Worm (Caenorhabditis elegans) whole organism, L4 larva: ENCODE data around the gene stdh-4.

ENCODE experiments used
- F26F4.8 ChIP-seq: fragments of 200-800 bp; sonication (Bioruptor generic); conservative IDR thresholded peaks from 2 replicates; pipeline ENCODE4 v1.3.6; 2022; ENCODE audit warnings: missing genetic modification characterization, missing compliant biosample characterization
- F44E2.7 ChIP-seq: fragments of 200-800 bp; sonication (Bioruptor generic); IDR thresholded peaks from 2 replicates; pipeline ENCODE4 v2.1.2; 2022; ENCODE audit warnings: missing genetic modification characterization, missing compliant biosample characterization
- F49E8.2 ChIP-seq: sonication (generic microtip); optimal IDR thresholded peaks from 2 replicates; lab custom pipeline; 2016; ENCODE audit warnings: missing compliant biosample characterization, mild to moderate bottlenecking, missing genetic modification characterization, borderline replicate concordance
- R02D3.7 ChIP-seq: fragments of 150-350 bp; sonication (generic microtip); optimal IDR thresholded peaks from 3 replicates; lab custom pipeline; 2014; ENCODE audit warnings: missing biosample characterization, missing genetic modification characterization
- T26A8.4 ChIP-seq: fragments of 200-800 bp; sonication (Bioruptor generic); IDR thresholded peaks from 2 replicates; pipeline ENCODE4 v1.3.6; 2022; ENCODE audit warnings: missing genetic modification characterization, missing compliant biosample characterization
- Y75B8A.6 ChIP-seq: fragments of 200-800 bp; sonication (Bioruptor generic); IDR thresholded peaks from 2 replicates; pipeline ENCODE4 v1.3.6; 2022; ENCODE audit warnings: missing genetic modification reagents, missing genetic modification characterization, missing compliant biosample characterization
- ZK546.5 ChIP-seq, 2 experiments: sonication (generic microtip); optimal IDR thresholded peaks; 2 replicates each; lab custom pipeline; 2017; ENCODE audit warnings: missing biosample characterization in 2 of 2, missing genetic modification characterization in 2 of 2
- aha-1 ChIP-seq: fragments of 150-350 bp; peaks from one replicate; lab custom pipeline; 2014; ENCODE audit warnings: missing biosample characterization, missing genetic modification characterization
- aly-2 ChIP-seq: sonication (generic microtip); optimal IDR thresholded peaks from 2 replicates; lab custom pipeline; 2018; ENCODE audit warnings: missing biosample characterization, missing genetic modification characterization
- arid-1 ChIP-seq: fragments of 200-800 bp; sonication (Bioruptor generic); conservative IDR thresholded peaks from 2 replicates; pipeline ENCODE4 v1.3.6; 2022; ENCODE audit warnings: missing genetic modification reagents, missing genetic modification characterization, missing compliant biosample characterization
- ceh-20 ChIP-seq: fragments of 200-800 bp; sonication (Bioruptor generic); IDR thresholded peaks from 2 replicates; pipeline ENCODE4 v1.3.6; 2022; ENCODE audit warnings: missing genetic modification reagents, missing genetic modification characterization, missing compliant biosample characterization
- ceh-28 ChIP-seq: fragments of 150-350 bp; optimal IDR thresholded peaks from 2 replicates; lab custom pipeline; 2014; ENCODE audit warnings: missing biosample characterization, missing genetic modification reagents, missing genetic modification characterization
- ceh-82 ChIP-seq: sonication (generic microtip); optimal IDR thresholded peaks from 2 replicates; lab custom pipeline; 2017; ENCODE audit warnings: missing biosample characterization, missing genetic modification characterization
- ctbp-1 ChIP-seq: fragments of 200-800 bp; sonication (Bioruptor generic); IDR thresholded peaks from 2 replicates; pipeline ENCODE4 v1.3.6; 2022; ENCODE audit warnings: missing genetic modification reagents, missing genetic modification characterization, missing compliant biosample characterization
- daf-12 ChIP-seq: fragments of 150-350 bp; optimal IDR thresholded peaks from 2 replicates; lab custom pipeline; 2014; ENCODE audit warnings: missing biosample characterization, missing genetic modification reagents, missing genetic modification characterization
- daf-8 ChIP-seq: fragments of 200-800 bp; sonication (Bioruptor generic); IDR thresholded peaks from 2 replicates; pipeline ENCODE4 v1.3.6; 2022; ENCODE audit warnings: missing genetic modification characterization, missing compliant biosample characterization
- dmd-6 ChIP-seq: fragments of 200-800 bp; sonication (Bioruptor generic); IDR thresholded peaks from 2 replicates; pipeline ENCODE4 v1.3.6; 2022; ENCODE audit warnings: missing genetic modification reagents, missing genetic modification characterization, missing compliant biosample characterization
- dmd-8 ChIP-seq: fragments of 200-800 bp; sonication (Bioruptor generic); IDR thresholded peaks from 2 replicates; pipeline ENCODE4 v1.3.6; 2022; ENCODE audit warnings: missing genetic modification characterization, missing compliant biosample characterization
- dpl-1 ChIP-seq: fragments of 150-350 bp; optimal IDR thresholded peaks from 2 replicates; lab custom pipeline; 2014; ENCODE audit warnings: missing biosample characterization, missing genetic modification reagents, missing genetic modification characterization
- egl-27 ChIP-seq: sonication (generic microtip); optimal IDR thresholded peaks from 3 replicates; lab custom pipeline; 2017; ENCODE audit warnings: missing biosample characterization, missing genetic modification reagents, missing genetic modification characterization
- gei-8 ChIP-seq: fragments of 200-800 bp; sonication (Bioruptor generic); optimal IDR thresholded peaks from 2 replicates; lab custom pipeline; 2018; ENCODE audit warnings: mild to moderate bottlenecking, missing genetic modification characterization, missing compliant biosample characterization
- hif-1 ChIP-seq, 2 experiments: sonication (generic microtip); optimal IDR thresholded peaks; 2 replicates each; lab custom pipeline; 2016 to 2017; ENCODE audit warnings: missing compliant biosample characterization in 2 of 2, missing genetic modification characterization in 2 of 2, missing genetic modification reagents in 2 of 2, missing genotype in 2 of 2, mild to moderate bottlenecking in 1 of 2
- hlh-30 ChIP-seq: sonication (generic microtip); optimal IDR thresholded peaks from 2 replicates; lab custom pipeline; 2017; ENCODE audit warnings: antibody characterized with exemption, mild to moderate bottlenecking, missing genetic modification characterization, missing compliant biosample characterization; ENCODE audit not compliant: insufficient read depth
- lin-1 ChIP-seq: fragments of 200-800 bp; sonication (Bioruptor generic); IDR thresholded peaks from 2 replicates; pipeline ENCODE4 v1.3.6; 2022; ENCODE audit warnings: missing genetic modification reagents, missing genetic modification characterization, missing compliant biosample characterization
- lin-15B ChIP-seq: fragments of 150-350 bp; sonication (generic microtip); optimal IDR thresholded peaks from 3 replicates; lab custom pipeline; 2014; ENCODE audit warnings: missing biosample characterization, missing genetic modification characterization
- lin-38 ChIP-seq: fragments of 200-800 bp; sonication (Bioruptor generic); IDR thresholded peaks from 2 replicates; pipeline ENCODE4 v1.3.6; 2022; ENCODE audit warnings: missing genetic modification reagents, missing genetic modification characterization, missing compliant biosample characterization
- lsy-2 ChIP-seq, 2 experiments: fragments of 150-350 bp in 1 of 2; sonication (generic microtip) in 1 of 2; optimal IDR thresholded peaks; 2 replicates each; lab custom pipeline; 2014 to 2017; ENCODE audit warnings: missing biosample characterization in 2 of 2, missing genetic modification characterization in 2 of 2
- mxl-2 ChIP-seq: fragments of 200-800 bp; sonication (Bioruptor generic); conservative IDR thresholded peaks from 2 replicates; pipeline ENCODE4 v1.3.6; 2022; ENCODE audit warnings: missing genetic modification reagents, missing genetic modification characterization, missing compliant biosample characterization
- nhr-111 ChIP-seq: fragments of 200-800 bp; sonication (Bioruptor generic); optimal IDR thresholded peaks from 2 replicates; lab custom pipeline; 2018; ENCODE audit warnings: mild to moderate bottlenecking, missing genetic modification characterization, missing compliant biosample characterization
- nhr-41 ChIP-seq: fragments of 200-800 bp; sonication (Bioruptor generic); IDR thresholded peaks from 2 replicates; pipeline ENCODE4 v1.3.6; 2022; ENCODE audit warnings: missing genetic modification reagents, missing genetic modification characterization, missing compliant biosample characterization
- nhr-6 ChIP-seq: fragments of 150-350 bp; optimal IDR thresholded peaks from 2 replicates; lab custom pipeline; 2014; ENCODE audit warnings: missing biosample characterization, missing genetic modification characterization
- nhr-76 ChIP-seq: fragments of 150-350 bp; optimal IDR thresholded peaks from 2 replicates; lab custom pipeline; 2014; ENCODE audit warnings: missing biosample characterization, missing genetic modification characterization
- nhr-77 ChIP-seq: fragments of 150-350 bp; optimal IDR thresholded peaks from 2 replicates; lab custom pipeline; 2014; ENCODE audit warnings: missing biosample characterization, missing genetic modification characterization
- pha-4 ChIP-seq, 2 experiments: fragments of 150-350 bp in 1 of 2; fragments of 200-800 bp in 1 of 2; sonication (Bioruptor generic) in 1 of 2; IDR thresholded peaks in 1 of 2; optimal IDR thresholded peaks in 1 of 2; 2 replicates each; pipeline versions ENCODE4 v1.3.6 to Lab custom; 2014 to 2022; ENCODE audit warnings: missing genetic modification characterization in 2 of 2, missing genetic modification reagents in 2 of 2, missing biosample characterization in 1 of 2, missing compliant biosample characterization in 1 of 2
- php-3 ChIP-seq: fragments of 200-800 bp; sonication (Bioruptor generic); IDR thresholded peaks from 2 replicates; pipeline ENCODE4 v1.3.6; 2022; ENCODE audit warnings: missing genetic modification reagents, missing genetic modification characterization, missing compliant biosample characterization
- rbr-2 ChIP-seq: sonication (generic microtip); optimal IDR thresholded peaks from 2 replicates; lab custom pipeline; 2016; ENCODE audit warnings: missing genotype, missing genetic modification characterization, missing compliant biosample characterization
- saeg-2 ChIP-seq: fragments of 200-800 bp; sonication (Bioruptor generic); IDR thresholded peaks from 2 replicates; pipeline ENCODE4 v1.3.6; 2022; ENCODE audit warnings: missing genetic modification reagents, missing genetic modification characterization, missing compliant biosample characterization
- set-16 ChIP-seq: fragments of 200-800 bp; sonication (Bioruptor generic); IDR thresholded peaks from 2 replicates; pipeline ENCODE4 v1.3.6; 2022; ENCODE audit warnings: missing genetic modification reagents, missing genetic modification characterization, missing compliant biosample characterization
- spr-1 ChIP-seq: sonication (generic microtip); optimal IDR thresholded peaks from 2 replicates; lab custom pipeline; 2016; ENCODE audit warnings: mild to moderate bottlenecking, missing genetic modification characterization, missing compliant biosample characterization
- tag-97 ChIP-seq: fragments of 200-800 bp; sonication (Bioruptor generic); IDR thresholded peaks from 2 replicates; pipeline ENCODE4 v1.3.6; 2022; ENCODE audit warnings: missing genetic modification characterization, missing compliant biosample characterization
- tra-1 ChIP-seq: fragments of 200-800 bp; sonication (Bioruptor generic); IDR thresholded peaks from 2 replicates; pipeline ENCODE4 v1.3.6; 2022; ENCODE audit warnings: missing genetic modification reagents, missing genetic modification characterization, missing compliant biosample characterization
- unc-62 ChIP-seq, 3 experiments: fragments of 150-350 bp in 1 of 3; sonication (generic microtip); optimal IDR thresholded peaks in 2 of 3; peaks in 1 of 3; 1 replicate in 1 of 3; 2 replicates in 2 of 3; lab custom pipeline; 2014 to 2017; ENCODE audit warnings: missing biosample characterization in 3 of 3, missing genetic modification characterization in 3 of 3, missing genetic modification reagents in 3 of 3, missing genotype in 1 of 3
- vab-7 ChIP-seq: fragments of 200-800 bp; sonication (Bioruptor generic); IDR thresholded peaks from 2 replicates; pipeline ENCODE4 v1.3.6; 2022; ENCODE audit warnings: missing genetic modification reagents, missing genetic modification characterization, missing compliant biosample characterization
- zip-2 ChIP-seq: fragments of 150-350 bp; optimal IDR thresholded peaks from 2 replicates; lab custom pipeline; 2014; ENCODE audit warnings: missing biosample characterization, missing genetic modification characterization

Gene stdh-4

DNA sequence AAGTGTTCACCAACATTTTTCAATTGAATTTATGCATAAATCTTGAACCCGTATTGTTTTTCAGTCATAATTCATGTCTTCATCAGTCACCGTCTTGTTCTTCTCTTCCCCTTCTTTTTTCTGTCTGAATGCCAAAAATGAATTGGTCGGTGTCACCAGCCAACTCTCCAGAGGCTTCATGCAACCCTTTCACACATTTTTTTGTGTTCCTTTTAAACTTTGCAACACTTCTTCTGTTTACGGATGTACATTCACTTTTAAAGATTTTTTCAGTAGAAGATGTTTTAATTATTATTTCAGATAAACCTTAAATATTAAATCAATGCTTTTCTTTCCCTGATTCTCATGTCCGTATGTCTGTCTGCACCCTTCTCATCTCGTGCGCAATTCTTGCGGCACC is 11.8 kb downstream of the stdh-4 start, which contains the start of gene acr-16:
Gene acr-16, plus strand, starts transcription at position 301 of the 400 bp plus-strand sequence.
- TF ChIP-seq zip-2 (tag; lab: Kevin White, UChicago) (no peak), daf-12 (tag; lab: Kevin White, UChicago) (no peak), ceh-20 (GFP tag; lab: Robert Waterston, UW) (no peak), R02D3.7 (tag; lab: Kevin White, UChicago) (no peak), arid-1 (no peak), tag-97 (GFP tag; lab: Robert Waterston, UW) (no peak), Y75B8A.6 (GFP tag; lab: Robert Waterston, UW) (no peak), F26F4.8 (no peak), gei-8 (no peak), vab-7 (GFP tag; lab: Robert Waterston, UW) (no peak), unc-62 (GFP tag; optimal IDR thresholded peaks at IDR 0.05 in 1 of 2; lab: Kevin White, UChicago) (no peak), unc-62 (tag; optimal IDR thresholded peaks at IDR 0.05; lab: Kevin White, UChicago) (no peak), ceh-28 (tag; lab: Kevin White, UChicago) (no peak), hif-1 (tag; optimal IDR thresholded peaks at IDR 0.05; lab: Kevin White, UChicago) (no peak), tra-1 (GFP tag; lab: Robert Waterston, UW) (no peak), lin-1 (GFP tag; lab: Robert Waterston, UW) (no peak), nhr-76 (tag; lab: Kevin White, UChicago) (no peak)

DNA sequence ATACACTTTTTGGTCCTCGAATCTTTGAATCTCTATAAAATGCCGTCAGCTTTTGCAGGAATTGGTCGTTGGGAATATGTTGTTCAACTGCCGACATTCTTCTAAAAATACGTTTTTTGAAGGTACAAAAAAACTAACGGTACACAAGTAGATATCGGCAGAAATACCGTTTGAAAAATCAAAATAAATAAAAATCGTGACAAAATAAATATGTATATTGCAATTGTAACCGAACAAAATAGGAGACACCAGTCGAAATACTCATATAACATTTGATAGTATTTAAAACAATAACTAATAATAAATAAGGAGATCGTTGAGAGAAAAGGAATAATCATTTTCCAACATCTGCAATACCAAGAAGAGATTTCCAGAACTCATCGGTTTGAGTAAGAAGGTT is 16.0 kb downstream of the stdh-4 start, which contains the start of gene F25G6.8:
Gene F25G6.8, minus strand, starts transcription at position 101 of the 400 bp plus-strand sequence.
- TF ChIP-seq nhr-111 (GFP tag; lab: Kevin White, UChicago) (no peak), lin-38 (GFP tag; lab: Robert Waterston, UW) (peak; percentile 5; the same call in 1 of the 2 replicates), nhr-77 (tag; lab: Kevin White, UChicago) (no peak), hlh-30 (tag; lab: Kevin White, UChicago) (no peak), nhr-41 (GFP tag; lab: Robert Waterston, UW) (no peak), hif-1 (tag; optimal IDR thresholded peaks at IDR 0.05; lab: Kevin White, UChicago) (no peak)

DNA sequence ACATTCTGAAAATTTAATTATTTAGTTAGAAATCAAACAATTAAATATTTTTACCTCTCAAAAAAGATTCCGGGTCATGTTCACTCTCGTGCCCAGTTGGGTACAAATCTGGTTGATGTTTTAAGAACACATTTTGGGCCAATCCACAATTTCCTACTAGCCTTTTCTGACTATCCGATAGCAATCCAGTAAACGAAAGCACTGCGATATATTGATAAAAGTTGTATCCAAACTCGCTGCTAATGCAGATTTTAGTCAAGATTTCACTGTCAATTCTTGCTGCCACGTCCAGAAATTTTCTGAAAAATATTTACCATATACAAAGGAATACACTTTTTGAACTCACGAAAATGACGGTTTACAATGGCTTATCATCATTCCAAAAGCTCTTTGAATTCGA is 20.1 kb downstream of the stdh-4 start:
- no peak for TF ChIP-seq egl-27 (tag; lab: Kevin White, UChicago)
- TF ChIP-seq spr-1 (tag; lab: Kevin White, UChicago): no peak
- TF ChIP-seq lsy-2 (tag; optimal IDR thresholded peaks at IDR 0.05; lab: Kevin White, UChicago): no peak
- TF ChIP-seq unc-62 (GFP tag; optimal IDR thresholded peaks at IDR 0.05 in 1 of 2; lab: Kevin White, UChicago): peak in 1 of 2 experiments; percentile 91
- TF ChIP-seq unc-62 (tag; optimal IDR thresholded peaks at IDR 0.05; lab: Kevin White, UChicago): no peak

DNA sequence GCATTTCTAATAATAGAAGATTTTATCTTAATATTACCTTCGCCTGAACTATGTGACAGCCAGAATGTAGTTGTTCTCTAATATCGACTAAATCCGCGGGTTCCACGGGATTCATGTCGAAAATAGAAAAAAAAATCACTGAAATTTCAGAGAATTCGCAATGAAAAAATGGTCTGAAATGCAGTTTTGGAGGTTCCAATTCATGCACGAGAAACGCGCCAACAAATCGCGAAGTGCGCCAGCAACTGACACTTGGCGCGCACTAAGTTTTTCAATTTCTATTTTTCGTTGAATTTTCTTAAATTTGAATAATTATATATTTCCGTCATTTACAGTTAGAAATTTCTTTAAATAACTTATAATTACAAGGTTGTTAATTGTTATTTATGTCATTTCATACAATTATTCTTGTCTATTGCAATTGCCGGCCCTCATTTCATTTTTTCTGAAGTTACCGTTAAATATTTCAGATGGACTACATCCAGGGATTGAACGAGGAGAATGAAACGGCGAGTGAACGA is 20.8 kb downstream of the stdh-4 start, which contains the start of the genes F25G6.9 and symk-1:
Gene F25G6.9, minus strand, starts transcription at position 160 of the 521 bp plus-strand sequence.
Gene symk-1, plus strand, starts transcription at position 471 of the 521 bp plus-strand sequence.
- TF ChIP-seq lin-15B (tag; lab: Kevin White, UChicago) (no peak), ctbp-1 (GFP tag; lab: Robert Waterston, UW) (no peak), ceh-20 (GFP tag; lab: Robert Waterston, UW) (no peak), nhr-6 (peak; percentile 35), dmd-6 (GFP tag; lab: Robert Waterston, UW) (peak; percentile 46), ZK546.5 (tag; optimal IDR thresholded peaks at IDR 0.05; lab: Kevin White, UChicago) (no peak), pha-4 (GFP tag; IDR thresholded peaks at IDR 0.05; lab: Robert Waterston, UW) (no peak), pha-4 (tag; optimal IDR thresholded peaks at IDR 0.05; lab: Kevin White, UChicago) (no peak), aha-1 (tag; lab: Kevin White, UChicago) (no peak), egl-27 (tag; lab: Kevin White, UChicago) (no peak), T26A8.4 (no peak), ceh-82 (tag; lab: Kevin White, UChicago) (no peak), set-16 (GFP tag; lab: Robert Waterston, UW) (no peak), aly-2 (tag; lab: Kevin White, UChicago) (no peak), daf-12 (tag; lab: Kevin White, UChicago) (no peak), R02D3.7 (tag; lab: Kevin White, UChicago) (no peak), F44E2.7 (GFP tag; lab: Robert Waterston, UW) (no peak), F49E8.2 (tag; lab: Kevin White, UChicago) (peak; percentile 6), dpl-1 (GFP tag; lab: Kevin White, UChicago) (peak; percentile 63), daf-8 (GFP tag; lab: Robert Waterston, UW) (no peak), saeg-2 (GFP tag; lab: Robert Waterston, UW) (no peak), nhr-111 (GFP tag; lab: Kevin White, UChicago) (no peak), dmd-8 (GFP tag; lab: Robert Waterston, UW) (no peak), php-3 (GFP tag; lab: Robert Waterston, UW) (no peak), mxl-2 (GFP tag; lab: Robert Waterston, UW) (no peak), rbr-2 (tag; lab: Kevin White, UChicago) (no peak)
